Fruit fly (Drosophila melanogaster) whole organism, wandering third instar larva: ENCODE data around the gene Polr2I.
A peak's percentile ranks its signal among the peaks of the same experiment; 100 is the strongest.

Experiments
- Abd-B ChIP-seq: fragments of >200 bp; optimal IDR thresholded peaks from 2 replicates; lab custom pipeline; 2017; ENCODE audit warnings: missing biosample characterization, missing genetic modification characterization
- CG32264 ChIP-seq: fragments of 200-800 bp; sonication (Bioruptor generic); optimal IDR thresholded peaks from 2 replicates; lab custom pipeline; 2016; ENCODE audit warnings: missing biosample characterization, missing genetic modification characterization
- CrebA ChIP-seq: fragments of 200-800 bp; sonication (Bioruptor generic); optimal IDR thresholded peaks from 2 replicates; lab custom pipeline; 2016; ENCODE audit warnings: missing biosample characterization, mild to moderate bottlenecking, missing genetic modification characterization, borderline replicate concordance
- Dfd ChIP-seq: fragments of >200 bp; optimal IDR thresholded peaks from 2 replicates; lab custom pipeline; 2017; ENCODE audit warnings: missing biosample characterization, missing genetic modification characterization
- Dif ChIP-seq: fragments of 200-275, 200-300 bp; sonication (Bioruptor generic); optimal IDR thresholded peaks from 2 replicates; lab custom pipeline; 2018; ENCODE audit warnings: missing biosample characterization, missing genetic modification characterization; ENCODE audit not compliant: partially characterized antibody
- HLH106 ChIP-seq: fragments of 200-800 bp; optimal IDR thresholded peaks from 3 replicates; lab custom pipeline; 2019; ENCODE audit warnings: missing biosample characterization, mild to moderate bottlenecking, missing genetic modification characterization, moderate library complexity
- Hnf4 ChIP-seq: fragments of 200-800 bp; sonication (Bioruptor generic); optimal IDR thresholded peaks from 2 replicates; lab custom pipeline; 2016; ENCODE audit warnings: missing biosample characterization, mild to moderate bottlenecking, missing genetic modification characterization
- Hr78 ChIP-seq: fragments of >200 bp; optimal IDR thresholded peaks from 2 replicates; lab custom pipeline; 2017; ENCODE audit warnings: missing biosample characterization, missing genetic modification characterization
- Hr83 ChIP-seq: fragments of 200-300 bp; sonication (Bioruptor generic); optimal IDR thresholded peaks from 2 replicates; lab custom pipeline; 2016; ENCODE audit warnings: missing biosample characterization, mild to moderate bottlenecking, missing genetic modification characterization, moderate library complexity; ENCODE audit not compliant: poor library complexity, severe bottlenecking
- Mio ChIP-seq: sonication (Bioruptor generic); optimal IDR thresholded peaks from 2 replicates; lab custom pipeline; 2016; ENCODE audit warnings: missing biosample characterization, missing genetic modification characterization
- Myc ChIP-seq: fragments of >200 bp; optimal IDR thresholded peaks from 2 replicates; lab custom pipeline; 2017
- N ChIP-seq: fragments of >200 bp; optimal IDR thresholded peaks from 2 replicates; lab custom pipeline; 2018; ENCODE audit warnings: missing biosample characterization, missing external identifiers, missing genetic modification characterization
- OdsH ChIP-seq: fragments of 200-800 bp; sonication (Bioruptor generic); optimal IDR thresholded peaks from 2 replicates; lab custom pipeline; 2016; ENCODE audit warnings: missing biosample characterization, mild to moderate bottlenecking, missing genetic modification characterization
- Rel ChIP-seq, 2 experiments: fragments of 200-800 bp; sonication (Bioruptor generic) in 1 of 2; optimal IDR thresholded peaks; 2 replicates in 1 of 2; 3 replicates in 1 of 2; lab custom pipeline; 2016 to 2019; ENCODE audit warnings: mild to moderate bottlenecking in 2 of 2, missing biosample characterization in 2 of 2, missing genetic modification characterization in 2 of 2, moderate library complexity in 1 of 2
- Sp1 ChIP-seq: fragments of 200-800 bp; sonication (Bioruptor generic); optimal IDR thresholded peaks from 3 replicates; lab custom pipeline; 2019; ENCODE audit warnings: missing biosample characterization, mild to moderate bottlenecking, missing genetic modification characterization, moderate library complexity
- Vsx2 ChIP-seq: fragments of 200-300, 225-300 bp; sonication (Bioruptor generic); optimal IDR thresholded peaks from 2 replicates; lab custom pipeline; 2018; ENCODE audit warnings: missing biosample characterization, missing genetic modification characterization; ENCODE audit not compliant: partially characterized antibody
- br ChIP-seq: fragments of 200-800 bp; sonication (Bioruptor generic); optimal IDR thresholded peaks from 2 replicates; lab custom pipeline; 2016; ENCODE audit warnings: missing biosample characterization, missing genetic modification characterization
- dmrt93B ChIP-seq: fragments of 200-800 bp; sonication (Bioruptor generic); optimal IDR thresholded peaks from 2 replicates; lab custom pipeline; 2018; ENCODE audit warnings: missing biosample characterization, mild to moderate bottlenecking, missing genetic modification characterization
- dsf ChIP-seq: sonication (Bioruptor generic); optimal IDR thresholded peaks from 2 replicates; lab custom pipeline; 2016; ENCODE audit warnings: missing biosample characterization, missing genetic modification characterization, borderline replicate concordance
- ey ChIP-seq: fragments of 200-800 bp; sonication (Bioruptor generic); optimal IDR thresholded peaks from 2 replicates; lab custom pipeline; 2016; ENCODE audit warnings: missing biosample characterization, missing genetic modification characterization
- fru ChIP-seq: fragments of 200-800 bp; sonication (Bioruptor generic); optimal IDR thresholded peaks from 3 replicates; lab custom pipeline; 2016; ENCODE audit warnings: missing biosample characterization, mild to moderate bottlenecking, missing genetic modification characterization
- h ChIP-seq: fragments of 200-800 bp; sonication (Bioruptor generic); optimal IDR thresholded peaks from 3 replicates; lab custom pipeline; 2016; ENCODE audit warnings: missing biosample characterization, mild to moderate bottlenecking, missing genetic modification characterization
- jim ChIP-seq: fragments of 175-275, 200-325 bp; sonication (Bioruptor generic); optimal IDR thresholded peaks from 2 replicates; lab custom pipeline; 2016; ENCODE audit warnings: missing biosample characterization, mild to moderate bottlenecking, missing genetic modification characterization
- lola ChIP-seq: fragments of >200 bp; optimal IDR thresholded peaks from 2 replicates; lab custom pipeline; 2017; ENCODE audit warnings: missing biosample characterization, missing genetic modification characterization
- pan ChIP-seq: fragments of >200 bp; optimal IDR thresholded peaks from 2 replicates; lab custom pipeline; 2017
- psq ChIP-seq: fragments of 200-800 bp; sonication (Bioruptor generic); optimal IDR thresholded peaks from 3 replicates; lab custom pipeline; 2017; ENCODE audit warnings: missing biosample characterization, mild to moderate bottlenecking, missing genetic modification characterization, moderate library complexity
- rgr ChIP-seq: fragments of 200-800 bp; sonication (Bioruptor generic); optimal IDR thresholded peaks from 3 replicates; lab custom pipeline; 2016; ENCODE audit warnings: missing biosample characterization, mild to moderate bottlenecking, missing genetic modification characterization
- sage ChIP-seq: fragments of 200-800 bp; sonication (Bioruptor generic); optimal IDR thresholded peaks from 2 replicates; lab custom pipeline; 2016; ENCODE audit warnings: missing biosample characterization, mild to moderate bottlenecking, missing genetic modification characterization
- sv ChIP-seq: fragments of 200-800 bp; sonication (Bioruptor generic); optimal IDR thresholded peaks from 3 replicates; lab custom pipeline; 2016; ENCODE audit warnings: missing biosample characterization, missing genetic modification characterization
- tai ChIP-seq: sonication (Bioruptor generic); optimal IDR thresholded peaks from 2 replicates; lab custom pipeline; 2016; ENCODE audit warnings: missing biosample characterization, missing genetic modification characterization
- usp ChIP-seq: fragments of >200 bp; optimal IDR thresholded peaks from 2 replicates; lab custom pipeline; 2017; ENCODE audit warnings: missing biosample characterization, missing genetic modification characterization
- woc ChIP-seq: sonication (Bioruptor generic); optimal IDR thresholded peaks from 2 replicates; lab custom pipeline; 2016; ENCODE audit warnings: missing biosample characterization, mild to moderate bottlenecking, missing genetic modification characterization

Polr2I gene

DNA sequence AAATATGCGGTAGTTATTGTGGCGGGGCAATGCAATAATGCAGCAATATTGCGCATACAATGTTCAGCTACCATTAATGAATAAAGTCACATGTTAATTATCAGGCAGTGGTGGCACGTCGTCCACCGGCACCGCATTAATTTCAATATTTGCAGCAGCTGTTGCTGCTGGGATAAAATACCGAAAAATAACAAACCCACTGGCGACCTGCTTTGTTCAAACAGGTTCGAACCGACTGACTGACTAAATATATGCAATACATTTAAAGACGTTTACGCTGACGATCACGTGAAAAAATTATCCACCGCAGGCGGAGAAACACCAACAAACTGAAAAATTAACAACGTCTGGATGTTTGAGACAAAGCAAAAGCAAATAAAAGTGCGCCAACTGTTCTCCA, 11.4 kb upstream of the Polr2I start:
- TF ChIP-seq sv = no peak

DNA sequence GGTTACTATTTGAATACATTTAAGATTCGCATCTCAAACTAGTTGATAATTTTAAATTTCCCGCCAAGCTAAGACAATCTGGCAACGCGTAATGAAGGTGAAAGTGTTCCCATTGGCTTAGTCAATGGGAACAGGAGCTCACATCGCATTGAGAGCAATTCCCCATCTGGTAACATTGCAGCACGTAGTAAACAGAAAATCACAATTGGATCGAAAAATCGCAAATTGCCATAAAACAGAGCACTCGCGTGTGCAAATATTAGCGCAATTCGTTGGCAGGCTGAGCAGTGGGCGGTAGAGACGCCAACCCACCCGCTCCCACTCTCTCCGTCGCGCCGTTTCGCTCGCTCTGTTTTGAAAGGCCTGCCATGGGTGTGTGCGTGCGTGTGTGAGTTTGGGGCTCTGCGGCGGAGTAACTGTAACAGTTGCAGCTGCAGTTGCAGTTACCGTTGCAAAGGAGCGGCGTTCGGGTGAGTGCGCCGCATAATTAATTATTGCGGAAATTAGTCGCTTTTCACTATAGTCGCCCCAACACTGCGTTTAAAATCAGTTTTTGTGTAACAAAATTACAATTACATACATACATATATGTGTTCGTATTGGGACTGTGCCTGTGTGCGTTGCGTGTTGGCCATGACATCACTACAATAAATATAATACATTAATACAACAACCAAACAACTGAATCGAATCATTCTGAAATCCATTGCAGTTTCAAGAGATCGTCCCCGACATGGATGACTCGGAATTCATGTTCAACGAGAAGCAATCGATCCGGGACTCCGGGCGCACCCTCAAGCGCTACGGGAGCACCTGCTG, 10.6 kb upstream of the Polr2I start:
- TF ChIP-seq psq = peak; percentile 30
- TF ChIP-seq N = peak; percentile 1
- peak; percentile 50 for TF ChIP-seq Hr83 (GFP tag; lab: Kevin White, UChicago)
- TF ChIP-seq Dif (GFP tag; lab: Kevin White, UChicago) = no peak
- no peak for TF ChIP-seq Vsx2 (GFP tag; lab: Kevin White, UChicago)
- no peak for TF ChIP-seq dsf (GFP tag; lab: Kevin White, UChicago)
- peak; percentile 45 for TF ChIP-seq h
- TF ChIP-seq Rel (GFP tag; optimal IDR thresholded peaks at IDR 0.05; lab: Kevin White, UChicago) = no peak
- TF ChIP-seq Rel (tag; optimal IDR thresholded peaks at IDR 0.05; lab: Kevin White, UChicago) = peak; percentile 47
- no peak for TF ChIP-seq Mio
- no peak for TF ChIP-seq pan (lab: Kevin White, UChicago)
- no peak for TF ChIP-seq Hnf4 (GFP tag; lab: Kevin White, UChicago)
- no peak for TF ChIP-seq CrebA
- no peak for TF ChIP-seq HLH106 (tag; lab: Kevin White, UChicago)
- TF ChIP-seq Myc (lab: Kevin White, UChicago) = no peak
- no peak for TF ChIP-seq Sp1 (GFP tag; lab: Kevin White, UChicago)
- no peak for TF ChIP-seq Dfd (GFP tag; lab: Kevin White, UChicago)
- TF ChIP-seq dmrt93B (GFP tag; lab: Kevin White, UChicago) = no peak
- TF ChIP-seq OdsH (GFP tag; lab: Kevin White, UChicago) = peak; percentile 33
- TF ChIP-seq usp (GFP tag; lab: Kevin White, UChicago) = no peak
- no peak for TF ChIP-seq woc
- TF ChIP-seq, all 38 proteins: peak for 6

DNA sequence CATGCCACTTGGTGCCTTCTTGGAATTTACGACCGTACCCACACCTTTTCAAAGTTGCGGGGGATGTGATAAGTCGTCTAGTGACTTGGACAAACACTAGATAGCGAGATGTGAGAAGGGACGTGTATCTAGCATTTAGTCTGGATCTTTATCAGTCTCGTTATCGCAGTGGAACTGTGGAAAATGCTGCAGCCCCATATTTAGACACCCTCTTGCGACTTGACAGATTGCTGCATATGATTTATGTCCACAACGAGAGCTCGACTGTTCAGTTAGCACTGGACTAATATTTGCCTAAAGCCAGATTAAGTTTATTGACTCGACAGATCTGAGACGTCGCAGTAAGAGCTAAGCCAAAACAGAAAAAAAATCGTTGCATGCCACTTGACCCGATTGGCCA, 9.0 kb upstream of the Polr2I start:
- TF ChIP-seq N = no peak

DNA sequence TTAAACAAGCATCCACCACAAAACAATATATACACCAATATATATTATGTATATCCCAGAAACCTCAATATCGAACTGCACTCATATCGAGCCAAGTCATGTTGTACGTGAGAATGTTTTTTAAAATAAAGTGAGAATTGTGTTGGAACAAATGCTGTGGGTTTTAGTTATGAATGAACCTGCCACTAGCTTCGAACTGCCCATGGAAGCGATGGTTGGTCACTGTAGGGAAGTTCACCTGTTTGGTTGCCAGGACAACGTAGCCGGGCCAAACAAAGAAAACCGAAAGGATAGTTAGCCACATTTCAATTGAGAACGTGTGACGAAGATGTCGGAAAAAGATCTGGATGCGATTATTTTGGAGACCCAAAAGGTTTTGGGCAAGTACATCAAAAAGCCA, 6.8 kb upstream of the Polr2I start, which contains the start of gene IFT54:
Gene IFT54 (plus strand): TSS at position 301 of the 400 bp plus-strand sequence.
- TF ChIP-seq sage (GFP tag; lab: Kevin White, UChicago) (no peak), h (no peak), woc (no peak), fru (GFP tag; lab: Kevin White, UChicago) (no peak), Abd-B (GFP tag; lab: Kevin White, UChicago) (no peak), CG32264 (GFP tag; lab: Kevin White, UChicago) (no peak), ey (no peak), tai (GFP tag; lab: Kevin White, UChicago) (no peak), br (GFP tag; lab: Kevin White, UChicago) (no peak), Mio (no peak), Hnf4 (GFP tag; lab: Kevin White, UChicago) (no peak)

DNA sequence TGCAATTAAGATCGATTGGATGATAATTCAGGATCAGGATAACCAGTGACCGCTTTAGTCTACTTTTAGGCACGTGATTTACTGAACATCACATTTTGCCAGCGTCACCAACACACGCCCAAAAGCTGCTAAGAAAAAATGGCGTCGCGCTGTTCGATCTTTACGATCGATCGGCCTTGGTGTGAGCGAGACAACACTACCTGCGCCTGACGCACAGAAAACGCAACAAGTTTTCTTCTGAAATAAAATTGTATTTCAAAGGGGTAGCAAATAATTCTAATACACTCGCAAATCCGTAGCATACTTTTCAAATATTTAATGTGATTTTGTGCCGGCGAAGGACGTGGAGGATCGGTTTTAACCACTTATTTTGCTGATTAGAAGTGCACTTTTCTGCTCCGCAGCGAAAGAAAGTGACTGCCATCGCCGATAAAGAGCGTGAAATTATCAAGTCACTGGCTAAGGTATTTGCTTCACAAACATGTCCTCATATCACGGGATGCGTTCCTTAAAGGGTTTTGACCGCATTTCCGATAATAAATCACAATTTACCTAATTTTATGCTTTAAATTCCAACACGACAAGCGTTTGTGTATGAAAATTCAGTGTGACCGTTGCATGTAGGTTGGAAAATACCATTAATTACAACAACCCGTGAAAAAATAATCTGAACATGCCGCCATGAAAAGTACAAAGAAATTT, 766 bp upstream of the Polr2I start:
- TF ChIP-seq Myc (lab: Kevin White, UChicago) (peak; percentile 83), dmrt93B (GFP tag; lab: Kevin White, UChicago) (no peak), lola (GFP tag; lab: Kevin White, UChicago) (peak; percentile 21), Hr78 (GFP tag; lab: Kevin White, UChicago) (no peak), Abd-B (GFP tag; lab: Kevin White, UChicago) (peak; percentile 12), rgr (GFP tag; lab: Kevin White, UChicago) (no peak), OdsH (GFP tag; lab: Kevin White, UChicago) (no peak), jim (no peak), Vsx2 (GFP tag; lab: Kevin White, UChicago) (peak; percentile 86), Hr83 (GFP tag; lab: Kevin White, UChicago) (peak; percentile 52), N (peak; percentile 56)
